Worm (Caenorhabditis elegans) whole organism, L4/young adult: ENCODE data around the gene ZK930.6.

Experiments used
- W03F9.2 ChIP-seq: fragments of 150-350 bp; optimal IDR thresholded peaks from 2 replicates; lab custom pipeline; 2014; ENCODE audit warnings: missing biosample characterization, missing genetic modification characterization
- dao-5 ChIP-seq: sonication (generic microtip); optimal IDR thresholded peaks from 2 replicates; lab custom pipeline; 2016; ENCODE audit warnings: missing genotype, missing genetic modification characterization, moderate library complexity, missing compliant biosample characterization
- him-1 ChIP-seq: sonication (generic microtip); optimal IDR thresholded peaks from 2 replicates; lab custom pipeline; 2016; ENCODE audit warnings: missing genotype, missing genetic modification reagents, missing genetic modification characterization, missing compliant biosample characterization

DNA sequence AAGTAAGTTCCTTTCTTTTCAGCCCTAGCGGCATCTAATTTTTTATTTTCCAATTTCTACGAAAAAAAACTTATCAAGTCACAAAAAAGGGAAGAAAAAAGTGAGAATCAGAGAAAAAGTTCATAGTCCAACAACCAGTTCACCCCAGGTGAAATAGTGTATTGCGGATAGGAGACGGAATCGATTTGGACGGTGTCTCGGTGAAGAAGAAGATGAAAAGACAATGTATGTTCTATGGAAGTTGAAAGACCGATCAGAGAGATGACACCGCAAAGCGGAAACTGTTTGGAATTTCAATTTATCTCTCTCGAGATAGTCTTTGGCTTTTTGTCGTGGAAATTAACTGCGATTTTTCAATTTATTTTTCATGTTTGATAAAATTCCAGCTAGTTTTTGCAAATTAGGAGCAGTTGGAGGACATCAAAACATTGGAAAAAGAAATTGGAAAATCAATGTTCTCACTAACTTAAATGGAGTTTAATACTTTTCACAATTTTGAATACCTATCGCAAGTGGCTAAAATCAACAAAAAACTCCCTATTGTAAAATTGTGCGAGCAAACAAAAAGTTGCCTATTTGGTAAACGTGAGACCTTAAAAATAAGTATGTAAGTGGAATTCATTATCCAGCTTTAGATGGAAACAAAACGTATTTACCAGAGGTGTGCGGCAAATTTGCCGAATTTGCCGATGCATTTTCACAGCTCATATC is 31.4 kb upstream of the ZK930.6 start:
- TF ChIP-seq dao-5 (tag; lab: Kevin White, UChicago) = no peak
- TF ChIP-seq him-1 (tag; lab: Kevin White, UChicago) = no peak
- TF ChIP-seq W03F9.2 (tag; lab: Kevin White, UChicago) = no peak
